Fruit fly (Drosophila melanogaster): ENCODE results near the gene CG12054.
A peak's percentile ranks its signal among the peaks of the same experiment; 100 is the strongest.

CG12054 gene

DNA sequence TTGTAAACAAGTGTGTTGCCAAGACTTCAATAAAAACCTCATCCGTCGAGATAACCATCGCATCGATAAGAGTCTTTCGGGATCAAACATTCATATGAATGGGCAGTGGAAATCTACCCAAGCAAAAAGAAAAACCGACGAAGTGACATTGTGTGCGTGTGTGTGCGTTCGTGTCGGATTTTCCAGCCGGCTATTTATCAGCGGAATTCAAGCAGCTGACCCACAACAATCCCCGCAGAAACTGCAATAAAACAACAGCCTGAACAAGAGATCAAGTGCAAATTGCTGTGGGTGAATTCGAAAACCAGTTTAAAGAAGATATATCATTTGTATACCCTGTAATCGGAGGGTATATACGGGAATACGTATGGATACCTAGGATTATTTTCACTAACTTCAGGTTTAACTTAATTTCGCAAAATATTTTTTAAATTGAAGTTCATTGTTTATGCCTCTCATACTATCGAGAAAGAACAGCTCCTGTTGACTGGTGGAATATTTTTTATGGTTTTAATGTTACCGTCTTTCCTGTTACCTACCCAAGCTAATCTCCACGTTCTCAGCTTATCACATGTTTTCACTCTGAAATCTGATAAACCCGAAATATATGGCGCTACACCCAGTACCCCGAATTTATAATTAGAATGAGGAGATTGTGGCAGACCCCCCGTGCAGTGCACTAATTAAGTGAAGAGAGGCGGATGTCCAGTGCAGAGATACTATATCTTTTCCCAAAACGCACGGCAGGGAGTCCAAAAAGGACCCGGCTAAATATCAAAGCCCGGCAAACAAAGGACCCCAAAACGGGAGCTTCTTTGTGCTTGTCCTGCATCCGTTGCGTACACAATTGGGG is 23.1 kb upstream of the CG12054 start:
- no peak for TF ChIP-seq ovo (GFP tag; optimal IDR thresholded peaks at IDR 0.05)
- TF ChIP-seq kay (GFP tag; ENCODE audit: borderline replicate concordance) = no peak
- no peak for TF ChIP-seq cnc (optimal IDR thresholded peaks at IDR 0.05)
- TF ChIP-seq CG1620 (GFP tag; optimal IDR thresholded peaks at IDR 0.05) = no peak
- TF ChIP-seq pad (GFP tag; optimal IDR thresholded peaks at IDR 0.05) = no peak
- no peak for TF ChIP-seq bab1 (GFP tag; optimal IDR thresholded peaks at IDR 0.05)
- no peak for TF ChIP-seq CG7101 (tag; optimal IDR thresholded peaks at IDR 0.05)
- TF ChIP-seq Mnt (GFP tag; optimal IDR thresholded peaks at IDR 0.05) = no peak

DNA sequence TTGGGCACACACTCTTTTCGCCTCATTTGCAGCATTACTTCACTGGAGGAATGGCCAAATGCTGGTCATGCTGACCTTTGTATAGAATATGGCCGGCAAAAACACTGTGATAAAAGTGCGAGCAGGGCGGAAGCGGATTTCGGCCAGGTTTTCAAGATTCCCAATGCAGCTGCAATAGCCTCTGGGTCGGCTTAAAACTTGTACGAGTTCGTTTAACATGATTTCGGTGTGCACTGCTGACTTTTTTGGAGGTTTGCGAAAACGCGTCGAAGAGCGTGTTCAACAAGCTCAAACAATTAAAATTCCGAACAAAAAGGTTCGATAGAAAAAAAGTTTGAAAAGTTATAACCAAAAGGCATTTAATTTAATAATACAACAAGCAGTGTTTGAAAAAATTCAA is 9.9 kb upstream of the CG12054 start, which contains the start of gene chp:
Gene chp, minus strand, starts transcription at position 101 of the 400 bp plus-strand sequence.
- TF ChIP-seq Mnt (GFP tag; optimal IDR thresholded peaks at IDR 0.05) = no peak
- no peak for TF ChIP-seq ovo (GFP tag; optimal IDR thresholded peaks at IDR 0.05)
- TF ChIP-seq CG33017 (tag; optimal IDR thresholded peaks at IDR 0.05) = no peak
- no peak for TF ChIP-seq CG12768 (GFP tag; optimal IDR thresholded peaks at IDR 0.05)
- TF ChIP-seq pad (GFP tag; optimal IDR thresholded peaks at IDR 0.05) = no peak
- TF ChIP-seq Crg-1 (GFP tag; optimal IDR thresholded peaks at IDR 0.05) = no peak
- TF ChIP-seq bab1 (GFP tag; optimal IDR thresholded peaks at IDR 0.05) = no peak
- no peak for TF ChIP-seq Clk (GFP tag; optimal IDR thresholded peaks at IDR 0.05)
- no peak for TF ChIP-seq tj (GFP tag; optimal IDR thresholded peaks at IDR 0.05)
- TF ChIP-seq CG7045 (GFP tag; optimal IDR thresholded peaks at IDR 0.05) = no peak
- TF ChIP-seq kay (GFP tag; ENCODE audit: borderline replicate concordance) = no peak
- no peak for TF ChIP-seq CG11617 (GFP tag; optimal IDR thresholded peaks at IDR 0.05)
- TF ChIP-seq Hr96 (GFP tag; optimal IDR thresholded peaks at IDR 0.05) = no peak
- no peak for TF ChIP-seq toe (GFP tag; optimal IDR thresholded peaks at IDR 0.05)
- no peak for TF ChIP-seq cic (GFP tag; optimal IDR thresholded peaks at IDR 0.05)
- no peak for TF ChIP-seq CG5204 (GFP tag; optimal IDR thresholded peaks at IDR 0.05)
- TF ChIP-seq CG1620 (GFP tag; optimal IDR thresholded peaks at IDR 0.05) = no peak
- TF ChIP-seq CG14711 (tag; optimal IDR thresholded peaks at IDR 0.05) = no peak
- no peak for TF ChIP-seq cnc (optimal IDR thresholded peaks at IDR 0.05)

DNA sequence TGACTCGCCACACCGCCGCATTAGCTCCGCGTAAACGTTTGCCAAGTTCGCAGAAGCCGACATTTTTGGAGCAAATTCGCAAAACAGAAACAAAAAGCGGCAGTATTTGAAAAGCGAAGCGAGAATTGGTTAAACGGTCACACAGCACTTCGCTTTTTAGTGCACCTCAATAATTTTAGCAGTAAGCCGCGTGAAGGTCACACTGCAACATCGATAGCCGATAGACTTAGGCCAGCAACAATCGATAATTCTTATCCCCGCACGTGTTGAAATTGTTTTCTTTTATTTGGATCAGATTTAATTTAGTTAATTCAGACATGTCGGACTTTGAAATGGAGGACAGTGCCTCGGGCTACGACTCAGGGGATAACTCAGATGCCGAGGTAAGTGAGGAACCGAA is 7.3 kb upstream of the CG12054 start, which contains the start of the genes Zwilch and CG1542:
Gene Zwilch, minus strand, starts transcription at position 150 of the 400 bp plus-strand sequence.
Gene CG1542, plus strand, starts transcription at position 232 of the 400 bp plus-strand sequence.
- TF ChIP-seq bab1 (GFP tag; optimal IDR thresholded peaks at IDR 0.05) (peak; percentile 35), CG11617 (GFP tag; optimal IDR thresholded peaks at IDR 0.05) (no peak), Mnt (GFP tag; optimal IDR thresholded peaks at IDR 0.05) (peak; percentile 98)

DNA sequence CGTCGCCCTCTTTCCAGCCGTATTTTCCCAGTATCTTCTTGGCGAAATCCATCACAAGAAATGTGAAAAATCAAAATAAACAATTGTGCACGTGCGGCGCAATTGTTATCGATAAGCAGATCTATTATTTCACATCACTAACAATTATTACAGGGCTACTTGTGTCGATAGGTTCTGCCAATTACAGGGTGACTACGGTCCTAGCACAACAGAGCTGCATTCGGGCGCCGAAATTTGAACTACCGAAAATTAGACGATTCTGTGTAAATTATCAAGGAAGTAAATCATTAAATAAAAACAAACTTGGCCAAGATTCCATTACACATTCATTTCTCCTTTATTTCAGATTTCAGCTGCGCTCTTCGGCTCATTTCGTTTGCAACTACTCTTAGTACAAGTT is 4.7 kb upstream of the CG12054 start, which contains the start of gene CG15561:
Gene CG15561, minus strand, starts transcription at position 113 of the 400 bp plus-strand sequence.
- peak; percentile 39 for TF ChIP-seq pad (GFP tag; optimal IDR thresholded peaks at IDR 0.05)
- peak; percentile 86 for TF ChIP-seq bab1 (GFP tag; optimal IDR thresholded peaks at IDR 0.05)
- TF ChIP-seq CG33017 (tag; optimal IDR thresholded peaks at IDR 0.05) = no peak
- TF ChIP-seq CG5204 (GFP tag; optimal IDR thresholded peaks at IDR 0.05) = no peak
- TF ChIP-seq Clk (GFP tag; optimal IDR thresholded peaks at IDR 0.05) = no peak
- TF ChIP-seq cnc (optimal IDR thresholded peaks at IDR 0.05) = no peak
- TF ChIP-seq CG7101 (tag; optimal IDR thresholded peaks at IDR 0.05) = peak; percentile 46
- peak; percentile 60 for TF ChIP-seq Crg-1 (GFP tag; optimal IDR thresholded peaks at IDR 0.05)
- TF ChIP-seq CG1620 (GFP tag; optimal IDR thresholded peaks at IDR 0.05) = peak; percentile 23
- no peak for TF ChIP-seq kay (GFP tag; ENCODE audit: borderline replicate concordance)
- no peak for TF ChIP-seq CG11617 (GFP tag; optimal IDR thresholded peaks at IDR 0.05)
- TF ChIP-seq Hr96 (GFP tag; optimal IDR thresholded peaks at IDR 0.05) = no peak
- peak; percentile 100 for TF ChIP-seq Mnt (GFP tag; optimal IDR thresholded peaks at IDR 0.05)
- TF ChIP-seq CG12768 (GFP tag; optimal IDR thresholded peaks at IDR 0.05) = no peak
- TF ChIP-seq ovo (GFP tag; optimal IDR thresholded peaks at IDR 0.05) = no peak
- peak; percentile 34 for TF ChIP-seq CG14711 (tag; optimal IDR thresholded peaks at IDR 0.05)
- peak; percentile 28 for TF ChIP-seq cic (GFP tag; optimal IDR thresholded peaks at IDR 0.05)
- TF ChIP-seq toe (GFP tag; optimal IDR thresholded peaks at IDR 0.05) = no peak
- peak; percentile 21 for TF ChIP-seq tj (GFP tag; optimal IDR thresholded peaks at IDR 0.05)
- TF ChIP-seq CG7045 (GFP tag; optimal IDR thresholded peaks at IDR 0.05) = no peak

DNA sequence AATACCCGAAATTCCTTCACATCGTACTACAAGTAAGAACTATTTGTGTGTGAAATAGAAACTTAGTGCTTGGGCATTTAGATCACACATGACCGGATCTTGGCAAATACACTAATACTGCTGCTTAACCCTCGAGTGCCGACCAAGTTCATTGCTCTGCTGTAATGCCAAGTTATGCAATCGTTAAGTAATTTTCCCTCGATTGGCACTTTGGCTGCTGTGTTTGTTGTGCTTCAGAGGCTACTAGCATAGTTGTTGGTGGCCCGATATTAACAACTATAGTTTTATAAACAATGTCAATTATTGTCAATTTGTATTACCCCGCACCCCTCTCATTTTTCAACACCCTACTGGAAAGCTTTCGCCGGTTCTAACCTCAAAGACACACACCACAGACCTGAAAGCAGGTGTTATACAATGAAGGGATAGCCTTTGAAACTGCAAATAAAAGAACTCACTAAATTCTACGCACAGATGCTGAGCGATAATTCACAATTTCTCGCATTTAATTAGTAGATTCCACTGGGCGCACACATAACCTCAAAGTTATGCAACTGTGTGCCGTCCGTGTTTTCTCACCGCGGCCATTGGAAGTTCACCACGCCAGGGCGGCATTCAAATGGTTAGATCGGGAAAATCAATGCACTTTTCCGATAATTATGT is 2.2 kb upstream of the CG12054 start:
- TF ChIP-seq Hr96 (GFP tag; optimal IDR thresholded peaks at IDR 0.05) (no peak), pad (GFP tag; optimal IDR thresholded peaks at IDR 0.05) (peak; percentile 34), kay (GFP tag; ENCODE audit: borderline replicate concordance) (no peak), CG33017 (tag; optimal IDR thresholded peaks at IDR 0.05) (peak; percentile 37), tj (GFP tag; optimal IDR thresholded peaks at IDR 0.05) (peak; percentile 35), CG5204 (GFP tag; optimal IDR thresholded peaks at IDR 0.05) (no peak), CG7101 (tag; optimal IDR thresholded peaks at IDR 0.05) (peak; percentile 0), CG14711 (tag; optimal IDR thresholded peaks at IDR 0.05) (no peak), Crg-1 (GFP tag; optimal IDR thresholded peaks at IDR 0.05) (peak; percentile 21), toe (GFP tag; optimal IDR thresholded peaks at IDR 0.05) (no peak), bab1 (GFP tag; optimal IDR thresholded peaks at IDR 0.05) (peak; percentile 42), cnc (optimal IDR thresholded peaks at IDR 0.05) (no peak), CG1620 (GFP tag; optimal IDR thresholded peaks at IDR 0.05) (peak; percentile 7), ovo (GFP tag; optimal IDR thresholded peaks at IDR 0.05) (peak; percentile 49), CG12768 (GFP tag; optimal IDR thresholded peaks at IDR 0.05) (peak; percentile 56), CG11617 (GFP tag; optimal IDR thresholded peaks at IDR 0.05) (peak; percentile 64), CG7045 (GFP tag; optimal IDR thresholded peaks at IDR 0.05) (no peak), Mnt (GFP tag; optimal IDR thresholded peaks at IDR 0.05) (peak; percentile 71), cic (GFP tag; optimal IDR thresholded peaks at IDR 0.05) (peak; percentile 37), Clk (GFP tag; optimal IDR thresholded peaks at IDR 0.05) (peak; percentile 15)

All from whole organism, adult.